Fruit fly (Drosophila melanogaster): ENCODE measurements around the gene CG7632.

CG7632 gene

dm6 chr3L:21285639-21286338 is 18.7 kb upstream of the CG7632 start, which contains the start of the genes CG12974 and pzg (continued):
- TF ChIP-seq CG30431 (GFP tag; optimal IDR thresholded peaks at IDR 0.05): peak; percentile 64
- TF ChIP-seq wek (GFP tag; optimal IDR thresholded peaks at IDR 0.05): peak; percentile 19
- no peak for TF ChIP-seq br (optimal IDR thresholded peaks at IDR 0.05)
- TF ChIP-seq CG10267 (tag; optimal IDR thresholded peaks at IDR 0.05): peak; percentile 76
- peak; percentile 81 for TF ChIP-seq CHES-1-like (GFP tag; optimal IDR thresholded peaks at IDR 0.05)
- peak; percentile 63 for TF ChIP-seq CG10431 (GFP tag; optimal IDR thresholded peaks at IDR 0.05)
- TF ChIP-seq CG7271 (tag; optimal IDR thresholded peaks at IDR 0.05): peak; percentile 64
- peak; percentile 23 for TF ChIP-seq CG4854 (GFP tag; optimal IDR thresholded peaks at IDR 0.05)
- peak; percentile 42 for TF ChIP-seq Oli (tag; optimal IDR thresholded peaks at IDR 0.05)
- TF ChIP-seq pan (optimal IDR thresholded peaks at IDR 0.05): no peak
- peak in 1 of 2 experiments; percentile 79 for TF ChIP-seq pan (GFP tag; optimal IDR thresholded peaks at IDR 0.05 in 1 of 2, IDR thresholded peaks at IDR 0.05 in 1 of 2)
- no peak for TF ChIP-seq pita (GFP tag; optimal IDR thresholded peaks at IDR 0.05)
- TF ChIP-seq fd102C (GFP tag; optimal IDR thresholded peaks at IDR 0.05): no peak
- TF ChIP-seq CG12299 (tag; optimal IDR thresholded peaks at IDR 0.05): peak; percentile 20
- TF ChIP-seq Dbx (GFP tag; IDR thresholded peaks at IDR 0.05): peak; percentile 91
- TF ChIP-seq CG10147 (GFP tag; optimal IDR thresholded peaks at IDR 0.05): peak; percentile 81
- TF ChIP-seq CG9215 (GFP tag; IDR thresholded peaks at IDR 0.05): peak; percentile 84
- TF ChIP-seq CG17385 (GFP tag; optimal IDR thresholded peaks at IDR 0.05): peak; percentile 19
- TF ChIP-seq crp (GFP tag; optimal IDR thresholded peaks at IDR 0.05): peak in 1 of 2 experiments; percentile 64
- peak; percentile 90 for TF ChIP-seq Sox102F (GFP tag; optimal IDR thresholded peaks at IDR 0.05)
- TF ChIP-seq CG10462 (GFP tag; optimal IDR thresholded peaks at IDR 0.05): no peak
- peak; percentile 96 for TF ChIP-seq gem (tag; optimal IDR thresholded peaks at IDR 0.05)
- TF ChIP-seq CG10209 (GFP tag; optimal IDR thresholded peaks at IDR 0.05): peak; percentile 77
- peak; percentile 74 for TF ChIP-seq CG11504 (tag; optimal IDR thresholded peaks at IDR 0.05)
- peak; percentile 94 for TF ChIP-seq CG8478 (optimal IDR thresholded peaks at IDR 0.05)
- no peak for TF ChIP-seq zen2 (GFP tag; IDR thresholded peaks at IDR 0.05; ENCODE audit: partially characterized antibody)
- peak; percentile 18; the same call in 1 of the 2 replicates for TF ChIP-seq CG4360 (GFP tag; IDR thresholded peaks at IDR 0.05)
- TF ChIP-seq ewg (GFP tag; optimal IDR thresholded peaks at IDR 0.05): peak; percentile 86
- peak; percentile 88 for TF ChIP-seq ci (GFP tag; IDR thresholded peaks at IDR 0.05)
- TF ChIP-seq CG18619 (GFP tag; optimal IDR thresholded peaks at IDR 0.05): peak; percentile 82
- no peak for TF ChIP-seq pros (GFP tag; optimal IDR thresholded peaks at IDR 0.05)
- peak; percentile 55 for TF ChIP-seq da (GFP tag; optimal IDR thresholded peaks at IDR 0.05)
- peak; percentile 97 for TF ChIP-seq Ets97D (GFP tag; optimal IDR thresholded peaks at IDR 0.05)
- peak; percentile 95 for TF ChIP-seq CG4404 (GFP tag; IDR thresholded peaks at IDR 0.05)
- TF ChIP-seq CG11560 (tag; IDR thresholded peaks at IDR 0.05): peak; percentile 65; the same call in 2 of the 3 replicates
- TF ChIP-seq sr (GFP tag; IDR thresholded peaks at IDR 0.05): peak; percentile 34; the same call in 1 of the 3 replicates
- peak; percentile 10 for TF ChIP-seq CG4707 (GFP tag; optimal IDR thresholded peaks at IDR 0.05)
- peak; percentile 78 for TF ChIP-seq peb (GFP tag; IDR thresholded peaks at IDR 0.05)
- TF ChIP-seq Hr51 (GFP tag; optimal IDR thresholded peaks at IDR 0.05): peak; percentile 55 to 85
- TF ChIP-seq ac (GFP tag; optimal IDR thresholded peaks at IDR 0.05): no peak
- peak in 1 of 3 experiments; percentile 32 for TF ChIP-seq Stat92E (GFP tag; optimal IDR thresholded peaks at IDR 0.05)
- TF ChIP-seq CG15011 (GFP tag; optimal IDR thresholded peaks at IDR 0.05): peak; percentile 63
- TF ChIP-seq rib (GFP tag; IDR thresholded peaks at IDR 0.05): no peak; the same call in 1 of the 2 replicates
- TF ChIP-seq Aef1 (GFP tag; IDR thresholded peaks at IDR 0.05): peak; percentile 86
- peak; percentile 85 for TF ChIP-seq HLH54F (GFP tag; optimal IDR thresholded peaks at IDR 0.05)
- TF ChIP-seq CG32767 (GFP tag; IDR thresholded peaks at IDR 0.05): peak; percentile 48; the same call in 1 of the 2 replicates
- peak; percentile 91 for TF ChIP-seq croc (GFP tag; conservative IDR thresholded peaks at IDR 0.05)
- TF ChIP-seq CG4820 (GFP tag; optimal IDR thresholded peaks at IDR 0.05): peak; percentile 77
- TF ChIP-seq CG10543 (GFP tag; optimal IDR thresholded peaks at IDR 0.05): peak; percentile 89
